Worm (Caenorhabditis elegans) whole organism, L3 larva: ENCODE results near the gene ugt-53.

Experiments used
- aly-2 ChIP-seq: fragments of 150-350 bp; optimal IDR thresholded peaks from 2 replicates; lab custom pipeline; 2014; ENCODE audit warnings: missing biosample characterization, missing genetic modification characterization
- ama-1 ChIP-seq: fragments of 150-350 bp; optimal IDR thresholded peaks from 2 replicates; lab custom pipeline; 2018
- ceh-16 ChIP-seq: sonication (generic microtip); optimal IDR thresholded peaks from 2 replicates; lab custom pipeline; 2017; ENCODE audit warnings: missing biosample characterization, missing genetic modification characterization
- ceh-28 ChIP-seq: fragments of 150-350 bp; optimal IDR thresholded peaks from 2 replicates; lab custom pipeline; 2014; ENCODE audit warnings: missing biosample characterization, missing genetic modification reagents, missing genetic modification characterization
- ceh-82 ChIP-seq: fragments of 150-350 bp; optimal IDR thresholded peaks from 2 replicates; lab custom pipeline; 2014; ENCODE audit warnings: missing biosample characterization, missing genetic modification characterization
- daf-12 ChIP-seq: fragments of 150-350 bp; optimal IDR thresholded peaks from 2 replicates; lab custom pipeline; 2014; ENCODE audit warnings: missing biosample characterization, missing genetic modification reagents, missing genetic modification characterization
- egl-5 ChIP-seq: fragments of 150-350 bp; optimal IDR thresholded peaks from 2 replicates; lab custom pipeline; 2017; ENCODE audit warnings: missing biosample characterization, missing genetic modification reagents, missing genetic modification characterization, inconsistent platforms
- elt-1 ChIP-seq: fragments of 150-350 bp; optimal IDR thresholded peaks from 2 replicates; lab custom pipeline; 2014; ENCODE audit warnings: missing biosample characterization, missing genetic modification characterization
- elt-2 ChIP-seq: sonication (generic microtip); optimal IDR thresholded peaks from 2 replicates; lab custom pipeline; 2016; ENCODE audit warnings: missing genetic modification reagents, mild to moderate bottlenecking, missing genetic modification characterization, missing compliant biosample characterization
- elt-3 ChIP-seq, 3 experiments: fragments of 150-350 bp in 1 of 3; sonication (generic microtip) in 2 of 3; optimal IDR thresholded peaks; 2 replicates in 2 of 3; 4 replicates in 1 of 3; lab custom pipeline; 2014 to 2017; ENCODE audit warnings: missing biosample characterization in 3 of 3, missing genetic modification characterization in 3 of 3
- fkh-10 ChIP-seq: sonication (generic microtip); optimal IDR thresholded peaks from 2 replicates; lab custom pipeline; 2017; ENCODE audit warnings: missing biosample characterization, missing genetic modification reagents, missing genetic modification characterization
- fkh-2 ChIP-seq: fragments of 150-350 bp; optimal IDR thresholded peaks from 2 replicates; lab custom pipeline; 2014; ENCODE audit warnings: missing biosample characterization, missing genetic modification reagents, missing genetic modification characterization
- fos-1 ChIP-seq: fragments of 150-350 bp; optimal IDR thresholded peaks from 2 replicates; lab custom pipeline; 2014; ENCODE audit warnings: missing biosample characterization, missing genetic modification characterization
- hmg-11 ChIP-seq: sonication (generic microtip); optimal IDR thresholded peaks from 2 replicates; lab custom pipeline; 2016; ENCODE audit warnings: missing genetic modification characterization, missing compliant biosample characterization
- lin-39 ChIP-seq: fragments of 150-350 bp; optimal IDR thresholded peaks from 2 replicates; lab custom pipeline; 2018; ENCODE audit warnings: missing biosample characterization, missing genetic modification reagents, missing genetic modification characterization
- lsy-12 ChIP-seq: sonication (generic microtip); optimal IDR thresholded peaks from 2 replicates; lab custom pipeline; 2016; ENCODE audit warnings: mild to moderate bottlenecking, missing genetic modification characterization, missing compliant biosample characterization
- mdl-1 ChIP-seq: fragments of 150-350 bp; optimal IDR thresholded peaks from 2 replicates; lab custom pipeline; 2014; ENCODE audit warnings: missing biosample characterization, missing genetic modification characterization
- nfya-1 ChIP-seq: sonication (generic microtip); optimal IDR thresholded peaks from 2 replicates; lab custom pipeline; 2017; ENCODE audit warnings: missing genetic modification characterization, mild to moderate bottlenecking, missing compliant biosample characterization, antibody characterized with exemption, moderate library complexity; ENCODE audit not compliant: insufficient read depth
- nhr-11 ChIP-seq: fragments of 150-350 bp; optimal IDR thresholded peaks from 2 replicates; lab custom pipeline; 2014; ENCODE audit warnings: missing biosample characterization, missing genetic modification characterization
- nhr-12 ChIP-seq: fragments of 150-350 bp; optimal IDR thresholded peaks from 2 replicates; lab custom pipeline; 2014; ENCODE audit warnings: missing biosample characterization, missing genetic modification characterization
- nhr-23 ChIP-seq: fragments of 150-350 bp; optimal IDR thresholded peaks from 2 replicates; lab custom pipeline; 2014; ENCODE audit warnings: missing biosample characterization, missing genetic modification reagents, missing genetic modification characterization
- nhr-237 ChIP-seq: fragments of 150-350 bp; optimal IDR thresholded peaks from 2 replicates; lab custom pipeline; 2014; ENCODE audit warnings: missing biosample characterization, missing genetic modification characterization
- nhr-28 ChIP-seq: fragments of 150-350 bp; optimal IDR thresholded peaks from 2 replicates; lab custom pipeline; 2014; ENCODE audit warnings: missing biosample characterization, missing genetic modification characterization
- nhr-43 ChIP-seq: sonication (generic microtip); optimal IDR thresholded peaks from 2 replicates; lab custom pipeline; 2016; ENCODE audit warnings: mild to moderate bottlenecking, missing genetic modification characterization, missing compliant biosample characterization; ENCODE audit not compliant: poor library complexity, severe bottlenecking
- nhr-77 ChIP-seq: fragments of 150-350 bp; optimal IDR thresholded peaks from 2 replicates; lab custom pipeline; 2014; ENCODE audit warnings: missing biosample characterization, missing genetic modification characterization
- sea-2 ChIP-seq: fragments of 150-350 bp; sonication (generic microtip); optimal IDR thresholded peaks from 4 replicates; lab custom pipeline; 2014; ENCODE audit warnings: missing biosample characterization, missing genetic modification reagents, missing genetic modification characterization
- skn-1 ChIP-seq: fragments of 150-350 bp; optimal IDR thresholded peaks from 2 replicates; lab custom pipeline; 2014; ENCODE audit warnings: missing biosample characterization, missing genetic modification characterization
- snpc-4 ChIP-seq: fragments of 150-350 bp; optimal IDR thresholded peaks from 2 replicates; lab custom pipeline; 2014; ENCODE audit warnings: missing biosample characterization, missing genetic modification characterization
- unc-39 ChIP-seq: sonication (generic microtip); optimal IDR thresholded peaks from 4 replicates; lab custom pipeline; 2017; ENCODE audit warnings: missing biosample characterization, missing genetic modification characterization
- unc-62 ChIP-seq: fragments of 150-350 bp; sonication (generic microtip); optimal IDR thresholded peaks from 4 replicates; lab custom pipeline; 2014; ENCODE audit warnings: missing biosample characterization, missing genetic modification reagents, missing genetic modification characterization
- ztf-11 ChIP-seq: fragments of 150-350 bp; optimal IDR thresholded peaks from 2 replicates; lab custom pipeline; 2014; ENCODE audit warnings: missing biosample characterization, missing genetic modification characterization
- ztf-4 ChIP-seq: fragments of 150-350 bp; optimal IDR thresholded peaks from 2 replicates; lab custom pipeline; 2014; ENCODE audit warnings: missing biosample characterization, missing genetic modification characterization

Gene ugt-53

DNA sequence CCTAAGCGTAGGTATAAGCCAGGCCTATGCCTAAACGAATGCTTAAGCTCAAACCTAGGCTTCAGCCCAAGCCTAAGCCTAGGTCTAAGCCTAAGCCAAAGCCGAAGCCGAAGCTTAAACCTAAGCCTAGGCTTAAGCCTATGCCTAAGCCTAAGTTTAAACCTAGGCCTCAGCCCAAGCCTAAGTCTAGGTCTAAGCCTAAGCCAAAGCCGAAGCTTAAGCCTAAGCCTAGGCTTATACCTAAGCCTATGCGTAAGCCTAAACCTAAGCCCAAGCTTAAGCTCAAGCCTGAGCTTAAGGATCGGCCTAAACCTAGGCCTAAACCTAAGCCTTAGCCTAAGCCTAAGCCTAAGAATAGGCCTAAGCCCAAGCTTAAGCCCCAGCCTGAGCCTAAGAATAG, 23.2 kb upstream of the ugt-53 start:
- TF ChIP-seq unc-62 (GFP tag; lab: Kevin White, UChicago) (no peak), egl-5 (tag; lab: Kevin White, UChicago) (no peak), nhr-237 (no peak), ceh-16 (tag; lab: Kevin White, UChicago) (no peak), aly-2 (no peak)

DNA sequence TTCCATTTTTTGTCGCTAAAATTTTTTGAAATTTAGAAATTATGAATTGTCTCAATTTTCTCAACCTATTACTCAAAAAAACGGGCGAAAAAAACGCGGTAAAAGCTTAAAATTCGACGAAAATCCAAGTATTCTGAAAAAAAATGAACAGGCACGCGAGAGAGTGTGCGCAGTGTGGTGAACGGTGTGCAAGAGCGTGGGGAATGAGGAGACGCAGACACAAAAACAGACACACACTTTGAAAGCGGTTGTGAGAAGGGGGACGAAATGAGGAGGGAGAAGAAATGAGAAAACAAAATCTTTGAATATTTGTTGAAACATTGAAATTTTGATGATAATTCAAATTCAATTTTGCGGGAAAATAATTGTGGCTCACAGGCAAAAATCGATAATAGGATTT, 22.3 kb upstream of the ugt-53 start, which contains the start of gene T03D3.5:
Gene T03D3.5, minus strand, starts transcription at position 21 of the 400 bp plus-strand sequence.
- TF ChIP-seq elt-3 (tag; optimal IDR thresholded peaks at IDR 0.05; lab: Kevin White, UChicago) (no peak), hmg-11 (tag; lab: Kevin White, UChicago) (peak; percentile 87)

DNA sequence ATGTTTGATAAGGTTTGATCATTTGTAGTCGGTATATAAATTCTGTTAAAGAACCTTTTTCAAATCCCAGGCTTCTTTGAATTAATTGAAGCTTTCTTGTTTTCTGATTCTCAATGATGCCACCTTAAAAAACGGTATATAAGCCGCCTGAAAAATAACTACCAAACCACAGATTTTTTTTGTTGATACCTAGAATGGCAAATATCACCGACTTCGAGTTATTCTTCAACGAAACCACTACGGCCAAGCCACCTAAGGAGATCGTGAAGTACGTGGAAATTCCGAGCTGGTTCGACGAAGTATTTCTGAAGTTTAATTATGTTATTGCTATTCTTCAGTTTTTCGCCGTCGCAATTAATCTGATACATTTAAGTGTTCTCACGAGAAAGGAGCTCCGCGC, 18.3 kb upstream of the ugt-53 start, which contains the start of gene srw-2:
Gene srw-2, plus strand, starts transcription at position 62 of the 400 bp plus-strand sequence.
- TF ChIP-seq ztf-4 (tag; lab: Kevin White, UChicago) (no peak), unc-39 (tag; lab: Kevin White, UChicago) (no peak), nhr-43 (tag; lab: Kevin White, UChicago) (no peak), ztf-11 (tag; lab: Kevin White, UChicago) (no peak), elt-2 (tag; lab: Kevin White, UChicago) (no peak), fkh-2 (tag; lab: Kevin White, UChicago) (no peak), nhr-12 (tag; lab: Kevin White, UChicago) (no peak), ceh-82 (tag; lab: Kevin White, UChicago) (no peak), sea-2 (GFP tag; lab: Kevin White, UChicago) (no peak), lin-39 (tag; lab: Kevin White, UChicago) (no peak), nfya-1 (no peak), skn-1 (tag; lab: Kevin White, UChicago) (no peak), aly-2 (no peak), daf-12 (tag; lab: Kevin White, UChicago) (no peak), nhr-23 (no peak), lsy-12 (tag; lab: Kevin White, UChicago) (no peak), mdl-1 (no peak)

DNA sequence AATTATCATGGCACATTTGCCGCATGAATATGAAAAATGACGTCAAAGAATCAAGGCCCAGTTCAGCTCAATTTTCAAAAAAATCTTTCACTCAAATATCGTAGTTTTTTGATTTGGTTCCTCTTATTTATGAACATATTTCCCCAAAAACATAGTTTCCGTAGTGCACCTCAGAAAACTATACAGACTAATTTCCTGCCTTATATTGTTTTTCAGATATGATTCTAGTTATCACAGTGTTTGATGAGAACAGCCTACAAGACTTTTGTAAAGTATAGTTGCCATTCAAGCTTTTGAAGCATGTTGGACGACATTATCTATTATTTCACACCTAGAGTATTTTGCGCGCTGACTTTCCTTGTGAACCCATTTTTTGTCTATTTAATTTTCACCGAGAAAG, 16.5 kb upstream of the ugt-53 start, which contains the start of gene srj-50:
Gene srj-50, plus strand, starts transcription at position 301 of the 400 bp plus-strand sequence.
- no peak for TF ChIP-seq elt-1 (tag; lab: Kevin White, UChicago)
- no peak for TF ChIP-seq ama-1
- no peak for TF ChIP-seq egl-5 (tag; lab: Kevin White, UChicago)

DNA sequence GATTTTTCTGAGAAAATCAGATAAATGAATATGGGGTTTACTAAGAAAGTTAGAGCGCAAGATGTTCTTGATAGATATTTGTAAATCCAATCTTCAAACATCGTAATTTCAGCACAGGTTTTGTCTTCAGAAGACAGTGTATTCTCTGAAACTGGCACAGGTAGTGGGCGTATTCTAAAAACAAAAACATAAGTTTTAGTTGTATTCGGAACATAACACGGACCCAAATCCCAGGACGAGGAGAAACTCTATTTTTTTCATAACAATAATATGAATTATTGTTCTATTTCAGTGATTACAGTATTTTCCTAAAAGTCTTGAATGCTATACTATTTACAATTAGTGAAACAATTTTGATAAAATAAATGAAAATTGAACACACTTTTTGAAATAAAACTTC, 12.6 kb upstream of the ugt-53 start, which contains the start of gene srj-45:
Gene srj-45, minus strand, starts transcription at position 101 of the 400 bp plus-strand sequence.
- TF ChIP-seq nhr-43 (tag; lab: Kevin White, UChicago) (no peak), fkh-10 (GFP tag; lab: Kevin White, UChicago) (no peak), nhr-28 (tag; lab: Kevin White, UChicago) (no peak)
- TF ChIP-seq, all 47 proteins: peak for 0

DNA sequence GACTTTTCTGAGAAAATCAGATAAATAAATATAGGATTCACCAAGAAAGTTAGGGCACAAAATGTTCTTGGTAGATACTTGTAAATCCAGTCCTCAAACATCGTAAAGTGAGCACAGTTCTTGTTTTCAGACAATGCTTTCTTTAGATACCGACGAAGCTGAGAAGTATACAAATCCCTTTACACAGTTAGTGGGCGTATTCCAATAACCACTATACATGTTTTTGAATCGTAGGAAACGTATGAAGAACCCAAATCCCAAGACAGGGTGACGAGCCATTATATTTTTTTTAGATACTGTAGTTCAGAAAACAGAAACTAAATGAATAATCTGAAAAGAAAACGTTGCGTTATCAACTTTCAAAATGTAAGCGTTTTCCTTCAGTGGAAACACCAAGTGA, 3.4 kb upstream of the ugt-53 start, which contains the start of gene srj-44:
Gene srj-44, minus strand, starts transcription at position 101 of the 400 bp plus-strand sequence.
- TF ChIP-seq unc-62 (GFP tag; lab: Kevin White, UChicago) (no peak), nhr-77 (tag; lab: Kevin White, UChicago) (no peak), snpc-4 (tag; lab: Kevin White, UChicago) (no peak), fos-1 (tag; lab: Kevin White, UChicago) (no peak), nhr-28 (tag; lab: Kevin White, UChicago) (no peak), nhr-11 (no peak), ceh-28 (tag; lab: Kevin White, UChicago) (no peak), nfya-1 (no peak)
